Worm (Caenorhabditis elegans): ENCODE data around the gene chil-17.

ce11 chrII:9480006-9480405 is 40.0 kb upstream of the chil-17 start, which contains the start of gene T19H5.7:
- TF ChIP-seq ceh-16 (tag; optimal IDR thresholded peaks at IDR 0.05): no peak
- TF ChIP-seq unc-62 (GFP tag; optimal IDR thresholded peaks at IDR 0.05): no peak
- TF ChIP-seq nhr-23 (tag; optimal IDR thresholded peaks at IDR 0.05): no peak
- TF ChIP-seq elt-2 (tag; optimal IDR thresholded peaks at IDR 0.05): no peak
- TF ChIP-seq nfya-1 (tag; optimal IDR thresholded peaks at IDR 0.05; ENCODE audit: insufficient read depth): no peak
- TF ChIP-seq nhr-43 (tag; optimal IDR thresholded peaks at IDR 0.05; ENCODE audit: poor library complexity, severe bottlenecking): no peak
- TF ChIP-seq lin-39 (tag; optimal IDR thresholded peaks at IDR 0.05): no peak
- TF ChIP-seq snpc-4 (tag; optimal IDR thresholded peaks at IDR 0.05): no peak
- TF ChIP-seq elt-3 (tag; optimal IDR thresholded peaks at IDR 0.05): no peak
- no peak for TF ChIP-seq pha-4 (tag; optimal IDR thresholded peaks at IDR 0.05)
- no peak for TF ChIP-seq ama-1 (optimal IDR thresholded peaks at IDR 0.05)
- no peak for TF ChIP-seq nhr-11 (tag; optimal IDR thresholded peaks at IDR 0.05)
- TF ChIP-seq ZK546.5 (tag; optimal IDR thresholded peaks at IDR 0.05): no peak
- no peak for TF ChIP-seq fkh-10 (GFP tag; optimal IDR thresholded peaks at IDR 0.05)

Measured in whole organism, L3 larva.